Fruit fly (Drosophila melanogaster): Measurements from ENCODE around the gene Syx16.

Syx16 gene

dm6 chrX:20423158-20423557, 29.6 kb upstream of the Syx16 start:
- TF ChIP-seq fru (GFP tag; optimal IDR thresholded peaks at IDR 0.05) (no peak), br (GFP tag; optimal IDR thresholded peaks at IDR 0.05) (no peak), Hr78 (GFP tag; optimal IDR thresholded peaks at IDR 0.05) (no peak), CG32264 (GFP tag; optimal IDR thresholded peaks at IDR 0.05) (no peak)

- TF ChIP-seq h (GFP tag; optimal IDR thresholded peaks at IDR 0.05): no peak
- no peak for TF ChIP-seq lola (GFP tag; optimal IDR thresholded peaks at IDR 0.05)
- TF ChIP-seq foxo (GFP tag; optimal IDR thresholded peaks at IDR 0.05): no peak
- no peak for TF ChIP-seq Dfd (GFP tag; optimal IDR thresholded peaks at IDR 0.05)
- TF ChIP-seq N (GFP tag; optimal IDR thresholded peaks at IDR 0.05): no peak
- no peak for TF ChIP-seq dmrt93B (GFP tag; optimal IDR thresholded peaks at IDR 0.05)
- no peak for TF ChIP-seq Myc (optimal IDR thresholded peaks at IDR 0.05)
- no peak for TF ChIP-seq Rel (GFP tag; optimal IDR thresholded peaks at IDR 0.05)
- no peak for TF ChIP-seq Rel (tag; optimal IDR thresholded peaks at IDR 0.05)
- TF ChIP-seq jim (GFP tag; optimal IDR thresholded peaks at IDR 0.05): no peak
- no peak for TF ChIP-seq ey (GFP tag; optimal IDR thresholded peaks at IDR 0.05)
- TF ChIP-seq HLH106 (tag; optimal IDR thresholded peaks at IDR 0.05): no peak
- TF ChIP-seq brk (GFP tag; optimal IDR thresholded peaks at IDR 0.05): no peak
- no peak for TF ChIP-seq sage (GFP tag; optimal IDR thresholded peaks at IDR 0.05)
- TF ChIP-seq br (GFP tag; optimal IDR thresholded peaks at IDR 0.05): no peak
- no peak for TF ChIP-seq Jra (GFP tag; optimal IDR thresholded peaks at IDR 0.05)
- no peak for TF ChIP-seq Hnf4 (GFP tag; optimal IDR thresholded peaks at IDR 0.05)
- no peak for TF ChIP-seq Sp1 (GFP tag; optimal IDR thresholded peaks at IDR 0.05)
- TF ChIP-seq Mio (GFP tag; optimal IDR thresholded peaks at IDR 0.05): no peak
- TF ChIP-seq Vsx2 (GFP tag; optimal IDR thresholded peaks at IDR 0.05; ENCODE audit: partially characterized antibody): no peak
- TF ChIP-seq OdsH (GFP tag; optimal IDR thresholded peaks at IDR 0.05): no peak
These were observed 25.8 kb upstream of the Syx16 start, which contains the start of gene Obp19d for dm6 chrX:20419313-20419712. Gene Obp19d (plus strand): TSS chrX:20419613.

- TF ChIP-seq lola (GFP tag; optimal IDR thresholded peaks at IDR 0.05): no peak
These were observed 25.3 kb upstream of the Syx16 start, which contains the start of gene Obp19c for dm6 chrX:20418864-20419263. Gene Obp19c (minus strand): TSS chrX:20418964.

- no peak for TF ChIP-seq Hnf4 (GFP tag; optimal IDR thresholded peaks at IDR 0.05)
- TF ChIP-seq Hr83 (GFP tag; optimal IDR thresholded peaks at IDR 0.05; ENCODE audit: poor library complexity, severe bottlenecking): no peak
- no peak for TF ChIP-seq Hr78 (GFP tag; optimal IDR thresholded peaks at IDR 0.05)
- TF ChIP-seq h (GFP tag; optimal IDR thresholded peaks at IDR 0.05): no peak
- no peak for TF ChIP-seq CG9705 (GFP tag; optimal IDR thresholded peaks at IDR 0.05)
- no peak for TF ChIP-seq pan (optimal IDR thresholded peaks at IDR 0.05)
- TF ChIP-seq ey (GFP tag; optimal IDR thresholded peaks at IDR 0.05): no peak
- no peak for TF ChIP-seq Abd-B (GFP tag; optimal IDR thresholded peaks at IDR 0.05)
- TF ChIP-seq lola (GFP tag; optimal IDR thresholded peaks at IDR 0.05): no peak
- TF ChIP-seq N (GFP tag; optimal IDR thresholded peaks at IDR 0.05): no peak
- no peak for TF ChIP-seq CG32264 (GFP tag; optimal IDR thresholded peaks at IDR 0.05)
- no peak for TF ChIP-seq Myc (optimal IDR thresholded peaks at IDR 0.05)
- no peak for TF ChIP-seq GATAd (GFP tag; optimal IDR thresholded peaks at IDR 0.05)
These were observed 22.9 kb upstream of the Syx16 start, which contains the start of gene Obp19b for dm6 chrX:20416433-20416832. Gene Obp19b (plus strand): TSS chrX:20416733.

- TF ChIP-seq HLH106 (tag; optimal IDR thresholded peaks at IDR 0.05): no peak
- TF ChIP-seq CrebA (GFP tag; optimal IDR thresholded peaks at IDR 0.05; ENCODE audit: borderline replicate concordance): no peak
- TF ChIP-seq Hr78 (GFP tag; optimal IDR thresholded peaks at IDR 0.05): no peak
- TF ChIP-seq psq (GFP tag; optimal IDR thresholded peaks at IDR 0.05): no peak
- TF ChIP-seq dsf (GFP tag; optimal IDR thresholded peaks at IDR 0.05; ENCODE audit: borderline replicate concordance): no peak
- no peak for TF ChIP-seq CG32264 (GFP tag; optimal IDR thresholded peaks at IDR 0.05)
These were observed 21.9 kb upstream of the Syx16 start, which contains the start of gene Obp19a for dm6 chrX:20415444-20415843. Gene Obp19a (plus strand): TSS chrX:20415744.

dm6 chrX:20414099-20414498, 20.5 kb upstream of the Syx16 start, which contains the start of gene CG15458:
Gene CG15458 (minus strand): TSS chrX:20414199.
- no peak for TF ChIP-seq Hr78 (GFP tag; optimal IDR thresholded peaks at IDR 0.05)
- no peak for TF ChIP-seq tai (GFP tag; optimal IDR thresholded peaks at IDR 0.05)
- TF ChIP-seq Dif (GFP tag; optimal IDR thresholded peaks at IDR 0.05; ENCODE audit: partially characterized antibody): no peak
- no peak for TF ChIP-seq brk (GFP tag; optimal IDR thresholded peaks at IDR 0.05)

Data from whole organism, wandering third instar larva.